Fruit fly (Drosophila melanogaster) whole organism, prepupa: ENCODE results near the gene Cse1.

Source experiments
- Blimp-1 ChIP-seq: fragments of 200-800 bp; sonication (Bioruptor generic); optimal IDR thresholded peaks from 3 replicates; lab custom pipeline; 2017; ENCODE audit warnings: missing biosample characterization, missing genetic modification characterization, mild to moderate bottlenecking, moderate library complexity, missing genetic modification reagents
- CG10669 ChIP-seq: fragments of 200-800 bp; sonication (Bioruptor generic); optimal IDR thresholded peaks from 3 replicates; lab custom pipeline; 2018; ENCODE audit warnings: missing biosample characterization, mild to moderate bottlenecking, missing genetic modification characterization, moderate library complexity
- CG11294 ChIP-seq: fragments of 200-800 bp; sonication (Bioruptor generic); IDR thresholded peaks from 2 replicates; pipeline ENCODE4 v1.3.6; 2022; ENCODE audit warnings: missing biosample characterization, missing genetic modification characterization
- CG11762 ChIP-seq: fragments of 200-800 bp; sonication (Bioruptor generic); optimal IDR thresholded peaks from 3 replicates; lab custom pipeline; 2016; ENCODE audit warnings: missing biosample characterization, missing genetic modification characterization; ENCODE audit not compliant: insufficient read depth
- CG11902 ChIP-seq: fragments of 200-800 bp; sonication (Bioruptor generic); optimal IDR thresholded peaks from 3 replicates; lab custom pipeline; 2016; ENCODE audit warnings: missing biosample characterization, missing genetic modification characterization
- CG15336 ChIP-seq: fragments of 200-800 bp; sonication (Bioruptor generic); IDR thresholded peaks from 2 replicates; pipeline ENCODE4 v1.3.6; 2022; ENCODE audit warnings: missing biosample characterization, missing genetic modification characterization
- CG1621 ChIP-seq: fragments of 200-800 bp; sonication (Bioruptor generic); optimal IDR thresholded peaks from 3 replicates; lab custom pipeline; 2018; ENCODE audit warnings: missing biosample characterization, mild to moderate bottlenecking, missing genetic modification characterization
- CG3032 ChIP-seq: fragments of 200-800 bp; optimal IDR thresholded peaks from 2 replicates; lab custom pipeline; 2019; ENCODE audit warnings: missing biosample characterization, mild to moderate bottlenecking, missing genetic modification characterization, moderate library complexity
- CG31627 ChIP-seq: fragments of 200-800 bp; sonication (Bioruptor generic); optimal IDR thresholded peaks from 3 replicates; lab custom pipeline; 2016; ENCODE audit warnings: missing biosample characterization, missing genetic modification characterization
- CG32006 ChIP-seq: fragments of 200-800 bp; sonication (Bioruptor generic); optimal IDR thresholded peaks from 3 replicates; lab custom pipeline; 2017; ENCODE audit warnings: missing biosample characterization, mild to moderate bottlenecking, missing genetic modification characterization
- CG4318 ChIP-seq: fragments of 200-800 bp; sonication (Bioruptor generic); optimal IDR thresholded peaks from 3 replicates; lab custom pipeline; 2017; ENCODE audit warnings: missing biosample characterization, mild to moderate bottlenecking, missing genetic modification characterization
- CG6276 ChIP-seq: fragments of 200-800 bp; sonication (Bioruptor generic); optimal IDR thresholded peaks from 2 replicates; lab custom pipeline; 2017; ENCODE audit warnings: missing biosample characterization, mild to moderate bottlenecking, missing genetic modification characterization
- CG6792 ChIP-seq: fragments of 200-800 bp; sonication (Bioruptor generic); optimal IDR thresholded peaks from 3 replicates; lab custom pipeline; 2016; ENCODE audit warnings: missing biosample characterization, missing genetic modification characterization
- CG6808 ChIP-seq: fragments of 200-800 bp; sonication (Bioruptor generic); optimal IDR thresholded peaks from 3 replicates; lab custom pipeline; 2017; ENCODE audit warnings: missing biosample characterization, missing genetic modification characterization, mild to moderate bottlenecking, moderate library complexity, missing genetic modification reagents
- CG7368 ChIP-seq: fragments of 200-800 bp; sonication (Bioruptor generic); optimal IDR thresholded peaks from 3 replicates; lab custom pipeline; 2016; ENCODE audit warnings: missing biosample characterization, missing genetic modification characterization
- CG8119 ChIP-seq: fragments of 200-800 bp; sonication (Bioruptor generic); IDR thresholded peaks from 3 replicates; pipeline ENCODE4 v1.3.6; 2022; ENCODE audit warnings: missing biosample characterization, missing genetic modification characterization
- CG8319 ChIP-seq: fragments of 200-800 bp; sonication (Bioruptor generic); optimal IDR thresholded peaks from 3 replicates; lab custom pipeline; 2016; ENCODE audit warnings: missing biosample characterization, missing genetic modification characterization
- CG8632 ChIP-seq: fragments of 200-800 bp; sonication (Bioruptor generic); optimal IDR thresholded peaks from 3 replicates; lab custom pipeline; 2016; ENCODE audit warnings: missing biosample characterization, missing genetic modification characterization
- CG9139 ChIP-seq: fragments of 200-800 bp; sonication (Bioruptor generic); optimal IDR thresholded peaks from 3 replicates; lab custom pipeline; 2017; ENCODE audit warnings: missing biosample characterization, mild to moderate bottlenecking, missing genetic modification characterization
- Eip75B ChIP-seq: fragments of 200-800 bp; sonication (Bioruptor generic); optimal IDR thresholded peaks from 3 replicates; lab custom pipeline; 2016; ENCODE audit warnings: missing biosample characterization, missing genetic modification characterization
- Eip93F ChIP-seq: fragments of 200-800 bp; sonication (Bioruptor generic); optimal IDR thresholded peaks from 2 replicates; lab custom pipeline; 2016; ENCODE audit warnings: missing biosample characterization, mild to moderate bottlenecking, missing genetic modification characterization
- Ets96B ChIP-seq: fragments of 200-800 bp; optimal IDR thresholded peaks from 2 replicates; lab custom pipeline; 2019; ENCODE audit warnings: missing biosample characterization, mild to moderate bottlenecking, missing genetic modification characterization, moderate library complexity
- Hr39 ChIP-seq: fragments of 200-800 bp; sonication (Bioruptor generic); optimal IDR thresholded peaks from 2 replicates; lab custom pipeline; 2016; ENCODE audit warnings: missing biosample characterization, missing genetic modification characterization
- Hr4 ChIP-seq: fragments of 200-800 bp; sonication (Bioruptor generic); optimal IDR thresholded peaks from 3 replicates; lab custom pipeline; 2016; ENCODE audit warnings: missing biosample characterization, missing genetic modification characterization
- Met ChIP-seq: fragments of 200-800 bp; sonication (Bioruptor generic); optimal IDR thresholded peaks from 3 replicates; lab custom pipeline; 2016; ENCODE audit warnings: missing biosample characterization, missing genetic modification characterization
- Sox102F ChIP-seq: fragments of 200-800 bp; sonication (Bioruptor generic); optimal IDR thresholded peaks from 2 replicates; lab custom pipeline; 2016; ENCODE audit warnings: missing biosample characterization, mild to moderate bottlenecking, missing genetic modification characterization
- Sox14 ChIP-seq: fragments of 200-800 bp; sonication (Bioruptor generic); optimal IDR thresholded peaks from 3 replicates; lab custom pipeline; 2016; ENCODE audit warnings: missing biosample characterization, missing genetic modification characterization
- Sox15 ChIP-seq: fragments of 200-800 bp; sonication (Bioruptor generic); optimal IDR thresholded peaks from 3 replicates; lab custom pipeline; 2016; ENCODE audit warnings: missing biosample characterization, missing genetic modification characterization
- achi ChIP-seq: fragments of 200-800 bp; sonication (Bioruptor generic); optimal IDR thresholded peaks from 3 replicates; lab custom pipeline; 2016; ENCODE audit warnings: missing biosample characterization, missing genetic modification characterization
- dac ChIP-seq: fragments of 200-800 bp; sonication (Bioruptor generic); optimal IDR thresholded peaks from 2 replicates; lab custom pipeline; 2017; ENCODE audit warnings: missing biosample characterization, mild to moderate bottlenecking, missing genetic modification characterization
- dsx ChIP-seq: fragments of 200-800 bp; optimal IDR thresholded peaks from 3 replicates; lab custom pipeline; 2019; ENCODE audit warnings: missing biosample characterization, mild to moderate bottlenecking, missing genetic modification characterization, moderate library complexity; ENCODE audit not compliant: poor library complexity, severe bottlenecking
- esn ChIP-seq: fragments of 200-800 bp; sonication (Bioruptor generic); optimal IDR thresholded peaks from 2 replicates; lab custom pipeline; 2016; ENCODE audit warnings: missing biosample characterization, mild to moderate bottlenecking, missing genetic modification characterization, moderate library complexity
- fd85E ChIP-seq: fragments of 200-800 bp; sonication (Bioruptor generic); optimal IDR thresholded peaks from 3 replicates; lab custom pipeline; 2016; ENCODE audit warnings: missing biosample characterization, missing genetic modification characterization
- fkh ChIP-seq: fragments of 200-800 bp; sonication (Bioruptor generic); optimal IDR thresholded peaks from 3 replicates; lab custom pipeline; 2017; ENCODE audit warnings: missing biosample characterization, mild to moderate bottlenecking, missing genetic modification characterization, moderate library complexity
- pdm3 ChIP-seq: fragments of 200-800 bp; sonication (Bioruptor generic); optimal IDR thresholded peaks from 3 replicates; lab custom pipeline; 2016; ENCODE audit warnings: missing biosample characterization, missing genetic modification characterization
- spab ChIP-seq: fragments of 200-800 bp; sonication (Bioruptor generic); optimal IDR thresholded peaks from 2 replicates; lab custom pipeline; 2017; ENCODE audit warnings: missing biosample characterization, mild to moderate bottlenecking, missing genetic modification characterization, missing genetic modification reagents
- ss ChIP-seq, 2 experiments: fragments of 200-800 bp; sonication (Bioruptor generic); optimal IDR thresholded peaks; 2 replicates in 1 of 2; 3 replicates in 1 of 2; lab custom pipeline; 2017 to 2018; ENCODE audit warnings: mild to moderate bottlenecking in 2 of 2, missing biosample characterization in 2 of 2, missing genetic modification characterization in 2 of 2, moderate library complexity in 1 of 2
- svp ChIP-seq: fragments of 200-800 bp; sonication (Bioruptor generic); peaks from one replicate; lab custom pipeline; 2016; ENCODE audit warnings: missing biosample characterization, missing genetic modification characterization
- topi ChIP-seq: fragments of 200-800 bp; sonication (Bioruptor generic); optimal IDR thresholded peaks from 3 replicates; lab custom pipeline; 2016; ENCODE audit warnings: missing biosample characterization, missing genetic modification characterization

Gene Cse1

DNA sequence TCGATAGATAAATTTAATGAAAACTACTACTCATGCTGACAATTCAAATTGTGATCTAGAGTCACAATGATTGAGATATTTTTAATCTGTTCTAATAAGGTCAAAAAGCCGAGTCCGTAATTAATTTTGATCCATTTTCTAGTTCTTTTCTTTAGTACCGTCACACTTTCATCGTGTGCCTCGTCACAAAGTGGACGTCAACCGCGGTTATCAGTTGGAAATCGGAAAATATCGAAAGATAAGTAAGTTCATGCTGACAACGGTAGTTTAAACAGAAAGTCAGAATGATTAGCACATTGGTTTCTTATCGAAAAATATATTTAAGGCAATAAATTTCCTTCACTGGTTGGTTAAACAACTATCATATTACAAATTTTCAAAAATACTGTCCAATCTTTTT is 25.4 kb upstream of the Cse1 start:
- TF ChIP-seq topi (no peak), CG4318 (no peak), CG10669 (no peak), fkh (no peak), CG8632 (GFP tag; lab: Kevin White, UChicago) (no peak), Eip93F (no peak), CG15336 (GFP tag; lab: Robert Waterston, UW) (no peak), CG32006 (GFP tag; lab: Kevin White, UChicago) (no peak), Sox15 (no peak), CG3032 (no peak)

DNA sequence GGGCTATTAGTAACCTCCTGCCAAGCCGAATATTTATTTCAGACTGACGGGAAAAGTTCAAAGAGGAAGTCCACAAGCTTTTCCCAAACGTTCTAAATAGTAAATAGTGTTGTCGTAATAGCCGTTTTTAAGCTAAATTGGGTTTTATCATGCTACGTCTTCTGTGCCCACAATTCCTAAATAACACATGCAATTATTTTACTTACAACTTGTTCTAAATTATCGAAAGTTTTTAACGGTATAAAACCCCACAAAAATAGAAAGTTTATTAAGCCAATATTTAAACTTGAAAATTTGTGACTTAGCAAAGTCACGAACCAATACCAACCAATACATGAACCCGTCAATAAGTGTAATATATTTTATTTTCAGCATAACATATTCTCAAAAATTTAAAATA is 23.7 kb upstream of the Cse1 start, which contains the start of gene CG13284:
Gene CG13284 (minus strand): TSS at position 47 of the 400 bp plus-strand sequence.
- TF ChIP-seq Hr4 (no peak), pdm3 (GFP tag; lab: Kevin White, UChicago) (no peak), Sox102F (GFP tag; lab: Kevin White, UChicago) (no peak), CG8319 (GFP tag; lab: Kevin White, UChicago) (no peak), spab (GFP tag; lab: Kevin White, UChicago) (no peak), CG11294 (GFP tag; lab: Robert Waterston, UW) (no peak), Sox14 (GFP tag; lab: Kevin White, UChicago) (no peak), CG8632 (GFP tag; lab: Kevin White, UChicago) (no peak), CG6808 (GFP tag; lab: Kevin White, UChicago) (no peak), CG6792 (GFP tag; lab: Kevin White, UChicago) (no peak), CG11762 (GFP tag; lab: Kevin White, UChicago) (no peak), Eip75B (GFP tag; lab: Kevin White, UChicago) (no peak)

DNA sequence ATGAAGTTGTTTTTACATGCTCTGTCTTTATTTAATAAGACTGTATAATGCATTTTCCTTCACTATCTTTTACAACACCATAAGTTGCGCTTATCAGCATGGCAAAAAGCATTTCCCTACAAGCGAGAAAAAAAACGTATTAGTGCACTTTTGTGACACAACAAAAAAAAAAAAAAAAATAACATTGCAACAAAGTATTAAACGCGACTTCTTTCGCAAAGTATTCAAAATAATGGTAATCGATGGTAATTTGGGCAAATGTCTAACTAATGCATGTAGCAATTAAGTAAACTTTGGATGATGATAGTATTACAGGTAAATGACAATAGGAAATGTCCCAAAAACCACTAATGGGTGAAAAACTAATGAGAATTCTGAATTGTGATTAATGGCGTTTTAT is 22.9 kb upstream of the Cse1 start:
- TF ChIP-seq dsx (peak; percentile 67), Eip75B (GFP tag; lab: Kevin White, UChicago) (no peak)

DNA sequence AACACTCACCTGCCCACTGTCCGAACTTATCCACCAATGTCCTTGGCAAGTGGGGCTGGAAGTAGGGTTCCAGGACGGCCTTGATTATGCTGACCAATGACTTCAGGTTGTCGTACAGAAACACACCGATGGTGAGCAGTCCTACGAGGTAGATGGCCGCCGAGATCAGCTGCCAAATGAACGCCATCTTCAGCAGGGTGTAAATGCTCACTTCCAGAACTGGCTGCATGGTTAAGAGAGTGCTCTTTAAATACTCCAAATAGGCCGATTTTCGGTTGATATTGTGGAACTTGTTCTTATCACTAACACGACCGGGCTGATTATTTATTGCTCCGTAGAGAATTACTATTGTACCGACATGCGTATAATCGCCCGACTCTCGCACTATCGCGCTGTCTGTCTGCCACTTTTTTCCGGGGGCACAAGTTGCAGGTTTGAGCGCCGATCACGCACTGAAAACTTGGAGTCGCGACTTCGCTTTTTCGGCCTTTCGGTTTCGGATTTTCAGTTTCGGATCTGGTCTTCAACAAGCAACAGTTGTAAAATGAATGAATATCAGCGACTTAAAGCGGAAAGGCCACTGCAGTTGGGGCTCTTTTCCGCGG is 21.8 kb upstream of the Cse1 start:
- TF ChIP-seq ss (GFP tag; optimal IDR thresholded peaks at IDR 0.05; lab: Kevin White, UChicago) (peak in 1 of 2 experiments; percentile 15), CG1621 (tag; lab: Kevin White, UChicago) (no peak), achi (no peak), CG7368 (no peak), CG15336 (GFP tag; lab: Robert Waterston, UW) (peak; percentile 24; the same call in 1 of the 2 replicates)

DNA sequence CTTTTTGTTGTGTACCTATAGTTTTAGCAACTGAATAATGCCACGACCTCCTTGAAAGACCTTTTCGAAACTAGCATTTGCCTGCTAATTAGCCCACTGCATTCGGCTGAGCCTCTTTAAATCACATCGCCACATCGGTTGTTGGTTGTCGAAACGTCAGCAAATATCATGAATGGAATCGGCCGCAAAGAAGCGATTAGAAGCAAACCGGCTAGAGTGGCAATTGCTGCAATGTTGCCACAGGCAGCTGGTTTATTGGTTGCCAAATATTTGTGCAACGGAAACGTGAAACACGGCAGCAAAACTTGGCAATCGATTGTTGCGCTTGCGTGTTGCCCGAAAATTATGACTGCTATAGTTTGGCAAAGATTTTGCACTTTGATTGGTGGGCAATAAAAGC is 20.2 kb upstream of the Cse1 start:
- peak; percentile 13 for TF ChIP-seq fkh
- no peak for TF ChIP-seq Sox14 (GFP tag; lab: Kevin White, UChicago)

DNA sequence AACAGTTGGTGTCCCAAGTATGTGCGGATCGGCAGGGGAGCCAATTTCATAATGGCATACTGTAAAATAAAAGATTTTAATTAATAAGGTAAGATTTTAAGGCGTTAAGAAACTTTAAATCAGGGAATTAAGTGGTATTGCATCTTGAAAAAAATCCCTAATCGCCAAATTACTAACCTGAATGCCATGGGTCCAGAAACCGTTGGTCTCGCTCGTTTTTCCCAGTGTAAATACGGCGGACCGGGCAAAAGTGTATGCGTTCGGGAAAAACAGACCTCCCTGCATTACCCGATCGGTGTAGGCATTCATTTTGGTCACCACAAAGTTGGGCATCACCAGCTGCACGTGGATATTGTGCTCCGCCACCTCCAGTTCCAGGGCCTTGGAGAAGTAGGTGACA is 18.3 kb upstream of the Cse1 start:
- no peak for TF ChIP-seq dac (GFP tag; lab: Kevin White, UChicago)
- TF ChIP-seq pdm3 (GFP tag; lab: Kevin White, UChicago): peak; percentile 17
- no peak for TF ChIP-seq CG8632 (GFP tag; lab: Kevin White, UChicago)
- TF ChIP-seq Met: peak; percentile 68
- no peak for TF ChIP-seq Ets96B (tag; lab: Kevin White, UChicago)
- TF ChIP-seq Hr39 (GFP tag; lab: Kevin White, UChicago): peak; percentile 66
- TF ChIP-seq CG8119 (GFP tag; lab: Robert Waterston, UW): peak; percentile 33; the same call in 1 of the 3 replicates
- TF ChIP-seq CG15336 (GFP tag; lab: Robert Waterston, UW): peak; percentile 50; the same call in 1 of the 2 replicates
- no peak for TF ChIP-seq fd85E (GFP tag; lab: Kevin White, UChicago)
- peak; percentile 48 for TF ChIP-seq CG6276 (GFP tag; lab: Kevin White, UChicago)
- peak; percentile 3 for TF ChIP-seq CG6792 (GFP tag; lab: Kevin White, UChicago)
- TF ChIP-seq Sox14 (GFP tag; lab: Kevin White, UChicago): peak; percentile 39
- no peak for TF ChIP-seq CG10669
- no peak for TF ChIP-seq CG9139 (GFP tag; lab: Kevin White, UChicago)
- TF ChIP-seq spab (GFP tag; lab: Kevin White, UChicago): no peak
- peak; percentile 46 for TF ChIP-seq CG31627 (GFP tag; lab: Kevin White, UChicago)
- TF ChIP-seq achi: peak; percentile 32
- no peak for TF ChIP-seq Eip75B (GFP tag; lab: Kevin White, UChicago)
- TF ChIP-seq CG3032: no peak
- TF ChIP-seq Eip93F: no peak
- TF ChIP-seq esn (GFP tag; lab: Kevin White, UChicago): peak; percentile 72
- no peak for TF ChIP-seq CG11902 (GFP tag; lab: Kevin White, UChicago)
- TF ChIP-seq Blimp-1 (GFP tag; lab: Kevin White, UChicago): no peak
- peak; percentile 70 for TF ChIP-seq svp (GFP tag; lab: Kevin White, UChicago)
- no peak for TF ChIP-seq CG1621 (tag; lab: Kevin White, UChicago)
- no peak for TF ChIP-seq ss (GFP tag; optimal IDR thresholded peaks at IDR 0.05; lab: Kevin White, UChicago)
- TF ChIP-seq dsx: no peak
